Worm (Caenorhabditis elegans) whole organism, L3 larva: ENCODE data around the gene F26C11.4.

Experiments used
- R02D3.7 ChIP-seq: fragments of 150-350 bp; optimal IDR thresholded peaks from 2 replicates; lab custom pipeline; 2014; ENCODE audit warnings: missing biosample characterization, missing genetic modification characterization
- ceh-82 ChIP-seq: fragments of 150-350 bp; optimal IDR thresholded peaks from 2 replicates; lab custom pipeline; 2014; ENCODE audit warnings: missing biosample characterization, missing genetic modification characterization
- egl-27 ChIP-seq: sonication (generic microtip); optimal IDR thresholded peaks from 4 replicates; lab custom pipeline; 2017; ENCODE audit warnings: missing biosample characterization, missing genetic modification reagents, missing genetic modification characterization
- fkh-10 ChIP-seq: sonication (generic microtip); optimal IDR thresholded peaks from 2 replicates; lab custom pipeline; 2017; ENCODE audit warnings: missing biosample characterization, missing genetic modification reagents, missing genetic modification characterization
- fkh-2 ChIP-seq: fragments of 150-350 bp; optimal IDR thresholded peaks from 2 replicates; lab custom pipeline; 2014; ENCODE audit warnings: missing biosample characterization, missing genetic modification reagents, missing genetic modification characterization
- mdl-1 ChIP-seq: fragments of 150-350 bp; optimal IDR thresholded peaks from 2 replicates; lab custom pipeline; 2014; ENCODE audit warnings: missing biosample characterization, missing genetic modification characterization
- nhr-11 ChIP-seq: fragments of 150-350 bp; optimal IDR thresholded peaks from 2 replicates; lab custom pipeline; 2014; ENCODE audit warnings: missing biosample characterization, missing genetic modification characterization
- nhr-12 ChIP-seq: fragments of 150-350 bp; optimal IDR thresholded peaks from 2 replicates; lab custom pipeline; 2014; ENCODE audit warnings: missing biosample characterization, missing genetic modification characterization
- pha-4 ChIP-seq: fragments of 150-350 bp; optimal IDR thresholded peaks from 2 replicates; lab custom pipeline; 2014; ENCODE audit warnings: missing biosample characterization, missing genetic modification reagents, missing genetic modification characterization
- snpc-4 ChIP-seq: fragments of 150-350 bp; optimal IDR thresholded peaks from 2 replicates; lab custom pipeline; 2014; ENCODE audit warnings: missing biosample characterization, missing genetic modification characterization
- unc-39 ChIP-seq: sonication (generic microtip); optimal IDR thresholded peaks from 4 replicates; lab custom pipeline; 2017; ENCODE audit warnings: missing biosample characterization, missing genetic modification characterization

- TF ChIP-seq nhr-11 (tag; lab: Kevin White, UChicago) (no peak), egl-27 (tag; lab: Kevin White, UChicago) (no peak), ceh-82 (tag; lab: Kevin White, UChicago) (no peak), snpc-4 (tag; lab: Kevin White, UChicago) (no peak), unc-39 (tag; lab: Kevin White, UChicago) (no peak), fkh-10 (GFP tag; lab: Kevin White, UChicago) (no peak), pha-4 (no peak), fkh-2 (tag; lab: Kevin White, UChicago) (no peak), nhr-12 (tag; lab: Kevin White, UChicago) (no peak), mdl-1 (tag; lab: Kevin White, UChicago) (no peak), R02D3.7 (tag; lab: Kevin White, UChicago) (no peak)
Observed at ce11 chrII:9920468-9920867, 4.4 kb upstream of the F26C11.4 start, which contains the start of gene pho-10.
